Fruit fly (Drosophila melanogaster) whole organism, embryonic: Measurements from ENCODE around the gene IntS2.

Experiments used
- Adf1 ChIP-seq: fragments of 200-800 bp; sonication (Bioruptor generic); IDR thresholded peaks from 2 replicates; pipeline ENCODE4 v1.3.6; 2022; ENCODE audit warnings: missing biosample characterization, missing genetic modification characterization
- C15 ChIP-seq: fragments of 200-800 bp; sonication (Bioruptor generic); IDR thresholded peaks from 3 replicates; pipeline ENCODE4 v1.3.6; 2022; ENCODE audit warnings: missing biosample characterization, missing genetic modification characterization
- CG11723 ChIP-seq: fragments of 200-800 bp; sonication (Bioruptor generic); optimal IDR thresholded peaks from 2 replicates; lab custom pipeline; 2017; ENCODE audit warnings: missing biosample characterization, mild to moderate bottlenecking, missing genetic modification characterization
- CG14014 ChIP-seq: fragments of 200-800 bp; sonication (Bioruptor generic); IDR thresholded peaks from 2 replicates; pipeline ENCODE4 v1.3.6; 2022; ENCODE audit warnings: missing biosample characterization, missing genetic modification characterization
- CG1529 ChIP-seq: fragments of 200-800 bp; sonication (Bioruptor generic); optimal IDR thresholded peaks from 3 replicates; lab custom pipeline; 2018; ENCODE audit warnings: missing biosample characterization, missing genetic modification characterization
- CG17328 ChIP-seq: fragments of 200-800 bp; sonication (Bioruptor generic); IDR thresholded peaks from 2 replicates; pipeline ENCODE4 v1.3.6; 2022; ENCODE audit warnings: missing biosample characterization, missing genetic modification characterization
- CG17829 ChIP-seq: fragments of 200-800 bp; optimal IDR thresholded peaks from 2 replicates; lab custom pipeline; 2019; ENCODE audit warnings: missing biosample characterization, mild to moderate bottlenecking, missing genetic modification characterization, moderate library complexity
- CG30403 ChIP-seq: fragments of 200-800 bp; sonication (Bioruptor generic); optimal IDR thresholded peaks from 3 replicates; lab custom pipeline; 2016; ENCODE audit warnings: missing biosample characterization, missing genetic modification characterization
- CG32772 ChIP-seq: fragments of 200-800 bp; sonication (Bioruptor generic); IDR thresholded peaks from 2 replicates; pipeline ENCODE4 v1.3.6; 2022; ENCODE audit warnings: missing biosample characterization, missing genetic modification characterization
- CG3838 ChIP-seq: fragments of 200-800 bp; sonication (Bioruptor generic); optimal IDR thresholded peaks from 3 replicates; lab custom pipeline; 2016; ENCODE audit warnings: missing biosample characterization, missing genetic modification characterization
- CG6791 ChIP-seq: fragments of 200-800 bp; sonication (Bioruptor generic); IDR thresholded peaks from 3 replicates; pipeline ENCODE4 v1.3.6; 2022; ENCODE audit warnings: missing biosample characterization, missing genetic modification characterization; ENCODE audit not compliant: partially characterized antibody
- CG6854 ChIP-seq: fragments of 200-800 bp; sonication (Bioruptor generic); optimal IDR thresholded peaks from 3 replicates; lab custom pipeline; 2017; ENCODE audit warnings: missing biosample characterization, mild to moderate bottlenecking, missing genetic modification characterization
- CkIIα-i1 ChIP-seq: fragments of 200-800 bp; sonication (Bioruptor generic); IDR thresholded peaks from 2 replicates; pipeline ENCODE4 v1.3.6; 2022; ENCODE audit warnings: missing biosample characterization, missing genetic modification characterization
- Dad ChIP-seq: fragments of 200-800 bp; sonication (Bioruptor generic); optimal IDR thresholded peaks from 3 replicates; lab custom pipeline; 2016; ENCODE audit warnings: missing biosample characterization, missing genetic modification characterization
- Dip2 ChIP-seq: fragments of 200-800 bp; sonication (Bioruptor generic); IDR thresholded peaks from 2 replicates; pipeline ENCODE4 v1.3.6; 2022; ENCODE audit warnings: missing biosample characterization, missing genetic modification characterization
- Drgx ChIP-seq: fragments of 200-800 bp; sonication (Bioruptor generic); IDR thresholded peaks from 2 replicates; pipeline ENCODE4 v1.3.6; 2022; ENCODE audit warnings: missing biosample characterization, missing genetic modification characterization
- Gug ChIP-seq: fragments of 200-800 bp; sonication (Bioruptor generic); IDR thresholded peaks from 4 replicates; pipeline ENCODE4 v1.3.6; 2022; ENCODE audit warnings: missing biosample characterization, missing genetic modification characterization
- MESR4 ChIP-seq: fragments of 200-800 bp; sonication (Bioruptor generic); optimal IDR thresholded peaks from 2 replicates; lab custom pipeline; 2018; ENCODE audit warnings: missing biosample characterization, mild to moderate bottlenecking, missing genetic modification characterization, moderate library complexity
- Mes4 ChIP-seq: fragments of 200-800 bp; sonication (Bioruptor generic); optimal IDR thresholded peaks from 2 replicates; lab custom pipeline; 2016; ENCODE audit warnings: missing biosample characterization, missing genetic modification characterization
- Nf-YA ChIP-seq: fragments of 200-800 bp; sonication (Bioruptor generic); IDR thresholded peaks from 2 replicates; pipeline ENCODE4 v1.3.6; 2022; ENCODE audit warnings: missing biosample characterization, missing genetic modification characterization
- Xbp1 ChIP-seq: fragments of 200-800 bp; sonication (Bioruptor generic); optimal IDR thresholded peaks from 3 replicates; lab custom pipeline; 2016; ENCODE audit warnings: missing biosample characterization, mild to moderate bottlenecking, missing genetic modification characterization
- bsh ChIP-seq, 2 experiments: fragments of 200-800 bp; sonication (Bioruptor generic); optimal IDR thresholded peaks; 2 replicates each; lab custom pipeline; 2017 to 2018; ENCODE audit warnings: mild to moderate bottlenecking in 2 of 2, missing biosample characterization in 2 of 2, missing genetic modification characterization in 2 of 2, moderate library complexity in 1 of 2
- chinmo ChIP-seq: fragments of 200-800 bp; sonication (Bioruptor generic); IDR thresholded peaks from 4 replicates; pipeline ENCODE4 v1.3.6; 2022; ENCODE audit warnings: missing biosample characterization, missing genetic modification characterization; ENCODE audit not compliant: partially characterized antibody
- ems ChIP-seq: fragments of 200-800 bp; sonication (Bioruptor generic); optimal IDR thresholded peaks from 3 replicates; lab custom pipeline; 2016; ENCODE audit warnings: missing biosample characterization, missing genetic modification characterization
- esg ChIP-seq: fragments of 200-800 bp; sonication (Bioruptor generic); conservative IDR thresholded peaks from 2 replicates; pipeline ENCODE4 v1.3.6; 2022; ENCODE audit warnings: missing biosample characterization, missing genetic modification characterization
- her ChIP-seq: fragments of 200-800 bp; sonication (Bioruptor generic); optimal IDR thresholded peaks from 2 replicates; lab custom pipeline; 2016; ENCODE audit warnings: missing biosample characterization, missing genetic modification characterization
- lbe ChIP-seq: fragments of 200-800 bp; sonication (Bioruptor generic); optimal IDR thresholded peaks from 2 replicates; lab custom pipeline; 2016; ENCODE audit warnings: missing biosample characterization, mild to moderate bottlenecking, missing genetic modification characterization
- lov ChIP-seq, 2 experiments: fragments of 200-800 bp in 1 of 2; fragments of >200 bp in 1 of 2; sonication (Bioruptor generic) in 1 of 2; IDR thresholded peaks in 1 of 2; optimal IDR thresholded peaks in 1 of 2; 2 replicates in 1 of 2; 3 replicates in 1 of 2; pipeline versions ENCODE4 v1.3.6 to Lab custom; 2017 to 2022; ENCODE audit warnings: missing biosample characterization in 1 of 2, missing genetic modification characterization in 1 of 2
- nom ChIP-seq: fragments of 200-800 bp; sonication (Bioruptor generic); optimal IDR thresholded peaks from 2 replicates; lab custom pipeline; 2017; ENCODE audit warnings: missing biosample characterization, missing genetic modification characterization, mild to moderate bottlenecking, moderate library complexity, missing genetic modification reagents
- peb ChIP-seq: fragments of 200-800 bp; sonication (Bioruptor generic); IDR thresholded peaks from 2 replicates; pipeline ENCODE4 v1.3.6; 2022; ENCODE audit warnings: missing biosample characterization, missing genetic modification characterization
- row ChIP-seq: fragments of 200-800 bp; sonication (Bioruptor generic); IDR thresholded peaks from 3 replicates; pipeline ENCODE4 v1.3.6; 2022; ENCODE audit warnings: missing biosample characterization, missing genetic modification characterization
- scrt ChIP-seq: fragments of 200-800 bp; sonication (Bioruptor generic); optimal IDR thresholded peaks from 2 replicates; lab custom pipeline; 2018; ENCODE audit warnings: missing biosample characterization, mild to moderate bottlenecking, missing genetic modification characterization, moderate library complexity
- sd ChIP-seq: fragments of 200-800 bp; sonication (Bioruptor generic); optimal IDR thresholded peaks from 3 replicates; lab custom pipeline; 2018; ENCODE audit warnings: missing biosample characterization, mild to moderate bottlenecking, missing genetic modification characterization, moderate library complexity
- tna ChIP-seq: fragments of 200-800 bp; sonication (Bioruptor generic); IDR thresholded peaks from 2 replicates; pipeline ENCODE4 v1.3.6; 2022; ENCODE audit warnings: missing biosample characterization, missing genetic modification characterization; ENCODE audit not compliant: partially characterized antibody
- unc-4 ChIP-seq: fragments of 200-800 bp; sonication (Bioruptor generic); IDR thresholded peaks from 2 replicates; pipeline ENCODE4 v1.3.6; 2022; ENCODE audit warnings: missing biosample characterization, missing genetic modification characterization; ENCODE audit not compliant: partially characterized antibody
- wek ChIP-seq: fragments of 200-800 bp; sonication (Bioruptor generic); optimal IDR thresholded peaks from 3 replicates; lab custom pipeline; 2018; ENCODE audit warnings: missing biosample characterization, mild to moderate bottlenecking, missing genetic modification characterization, moderate library complexity
- zfh1 ChIP-seq: fragments of 200-800 bp; sonication (Bioruptor generic); IDR thresholded peaks from 3 replicates; pipeline ENCODE4 v1.3.6; 2022; ENCODE audit warnings: missing biosample characterization, missing genetic modification characterization

The IntS2 gene

dm6 chrX:17694873-17695446 is 38.3 kb upstream of the IntS2 start (continued):
- no peak for TF ChIP-seq CG11723 (GFP tag; lab: Kevin White, UChicago)
- TF ChIP-seq Dip2 (GFP tag; lab: Robert Waterston, UW) = no peak
- TF ChIP-seq CG6854 = peak; percentile 31
- no peak for TF ChIP-seq lbe (GFP tag; lab: Kevin White, UChicago)
- no peak for TF ChIP-seq CG32772 (GFP tag; lab: Robert Waterston, UW)
- TF ChIP-seq CG17829 = peak; percentile 23
- no peak for TF ChIP-seq Mes4 (GFP tag; lab: Kevin White, UChicago)
- TF ChIP-seq Gug = no peak
- no peak for TF ChIP-seq zfh1 (GFP tag; lab: Robert Waterston, UW)
- TF ChIP-seq CG6791 (GFP tag; lab: Robert Waterston, UW) = no peak
- no peak for TF ChIP-seq wek (GFP tag; lab: Kevin White, UChicago)
- TF ChIP-seq MESR4 = no peak
- TF ChIP-seq CG17328 = 0 out of 2 replicates have a peak, but pooled peaks have one; percentile 20
- no peak for TF ChIP-seq ems (GFP tag; lab: Kevin White, UChicago)
- no peak for TF ChIP-seq sd (tag; lab: Kevin White, UChicago)
- TF ChIP-seq Nf-YA (GFP tag; lab: Robert Waterston, UW) = no peak
- TF ChIP-seq CG30403 = peak; percentile 3
- TF ChIP-seq Dad (GFP tag; lab: Kevin White, UChicago) = no peak
- TF ChIP-seq Xbp1 (GFP tag; lab: Kevin White, UChicago) = peak; percentile 21
- TF ChIP-seq C15 (GFP tag; lab: Robert Waterston, UW) = no peak

DNA sequence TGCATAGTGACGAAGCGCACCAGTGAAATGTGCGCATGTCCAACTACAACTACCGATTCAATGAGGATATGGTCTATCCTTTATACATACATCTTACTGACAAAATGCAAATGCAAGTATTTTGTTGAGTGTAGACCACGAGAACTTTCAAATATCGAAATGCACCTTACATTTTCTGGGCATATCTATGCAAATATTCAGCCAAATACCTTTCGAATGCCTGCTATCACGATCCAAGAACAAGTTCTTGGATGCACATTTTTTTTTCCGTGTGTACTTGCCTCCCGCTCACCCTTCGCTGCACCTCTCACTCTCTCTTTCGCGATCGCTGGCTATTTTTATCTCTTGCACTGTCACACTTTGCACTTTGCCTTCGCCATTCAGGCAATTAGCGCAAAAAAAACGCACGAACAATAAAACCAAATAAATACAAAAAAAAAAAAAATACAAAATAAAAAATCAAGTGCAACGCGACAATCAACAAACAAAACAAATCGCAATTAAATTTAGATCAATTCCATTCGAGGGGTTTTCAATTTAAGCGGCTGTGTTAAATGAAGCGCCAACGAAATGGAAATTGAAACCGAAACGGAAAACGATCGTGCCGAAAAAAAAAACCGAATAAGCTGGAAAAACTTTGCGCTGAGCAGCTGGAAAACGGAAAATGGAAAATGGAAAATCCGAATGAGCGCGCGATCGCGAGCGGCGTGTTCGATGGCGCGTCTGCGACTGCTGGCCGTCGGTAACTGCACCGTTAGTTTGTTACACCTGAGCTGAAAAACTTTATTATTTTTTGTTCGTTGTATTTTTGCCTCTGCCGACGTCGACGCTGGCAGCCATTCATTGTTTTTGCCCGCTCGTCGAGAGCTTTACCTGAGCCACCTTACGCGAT is 37.6 kb upstream of the IntS2 start:
- TF ChIP-seq her (GFP tag; lab: Kevin White, UChicago) = no peak
- TF ChIP-seq esg (GFP tag; lab: Robert Waterston, UW) = no peak
- peak; percentile 77 for TF ChIP-seq nom
- TF ChIP-seq CG3838 (GFP tag; lab: Kevin White, UChicago) = no peak
- no peak for TF ChIP-seq peb (GFP tag; lab: Robert Waterston, UW)
- TF ChIP-seq CG14014 (GFP tag; lab: Robert Waterston, UW) = no peak
- TF ChIP-seq lov (optimal IDR thresholded peaks at IDR 0.05; lab: Kevin White, UChicago) = no peak
- 0 out of 3 replicates have a peak, but pooled peaks have one; percentile 4 for TF ChIP-seq lov (GFP tag; IDR thresholded peaks at IDR 0.05; lab: Robert Waterston, UW)
- TF ChIP-seq CkIIα-i1 (GFP tag; lab: Robert Waterston, UW) = no peak
- TF ChIP-seq bsh (GFP tag; optimal IDR thresholded peaks at IDR 0.05; lab: Kevin White, UChicago) = peak in 1 of 2 experiments; percentile 60
- TF ChIP-seq Drgx (GFP tag; lab: Robert Waterston, UW) = peak; percentile 56; the same call in 1 of the 2 replicates
- 0 out of 2 replicates have a peak, but pooled peaks have one; percentile 14 for TF ChIP-seq tna
- 0 out of 4 replicates have a peak, but pooled peaks have one; percentile 34 for TF ChIP-seq chinmo (GFP tag; lab: Robert Waterston, UW)
- no peak for TF ChIP-seq scrt (GFP tag; lab: Kevin White, UChicago)
- no peak for TF ChIP-seq CG1529 (GFP tag; lab: Kevin White, UChicago)
- TF ChIP-seq row = peak; percentile 23; the same call in 1 of the 3 replicates
- TF ChIP-seq unc-4 = no peak
- peak; percentile 55 for TF ChIP-seq Adf1 (GFP tag; lab: Robert Waterston, UW)
